Fruit fly (Drosophila melanogaster) whole organism, wandering third instar larva: ENCODE measurements around the gene CG6000.

ENCODE experiments used
- CrebA ChIP-seq: fragments of 200-800 bp; sonication (Bioruptor generic); optimal IDR thresholded peaks from 2 replicates; lab custom pipeline; 2016; ENCODE audit warnings: missing biosample characterization, mild to moderate bottlenecking, missing genetic modification characterization, borderline replicate concordance
- Dfd ChIP-seq: fragments of >200 bp; optimal IDR thresholded peaks from 2 replicates; lab custom pipeline; 2017; ENCODE audit warnings: missing biosample characterization, missing genetic modification characterization
- Dif ChIP-seq: fragments of 200-275, 200-300 bp; sonication (Bioruptor generic); optimal IDR thresholded peaks from 2 replicates; lab custom pipeline; 2018; ENCODE audit warnings: missing biosample characterization, missing genetic modification characterization; ENCODE audit not compliant: partially characterized antibody
- GATAd ChIP-seq: sonication (Bioruptor generic); optimal IDR thresholded peaks from 2 replicates; lab custom pipeline; 2016; ENCODE audit warnings: missing biosample characterization, missing genetic modification characterization
- HLH106 ChIP-seq: fragments of 200-800 bp; optimal IDR thresholded peaks from 3 replicates; lab custom pipeline; 2019; ENCODE audit warnings: missing biosample characterization, mild to moderate bottlenecking, missing genetic modification characterization, moderate library complexity
- Hnf4 ChIP-seq: fragments of 200-800 bp; sonication (Bioruptor generic); optimal IDR thresholded peaks from 2 replicates; lab custom pipeline; 2016; ENCODE audit warnings: missing biosample characterization, mild to moderate bottlenecking, missing genetic modification characterization
- Hr78 ChIP-seq: fragments of >200 bp; optimal IDR thresholded peaks from 2 replicates; lab custom pipeline; 2017; ENCODE audit warnings: missing biosample characterization, missing genetic modification characterization
- Hr83 ChIP-seq: fragments of 200-300 bp; sonication (Bioruptor generic); optimal IDR thresholded peaks from 2 replicates; lab custom pipeline; 2016; ENCODE audit warnings: missing biosample characterization, mild to moderate bottlenecking, missing genetic modification characterization, moderate library complexity; ENCODE audit not compliant: poor library complexity, severe bottlenecking
- Jra ChIP-seq: sonication (Bioruptor generic); optimal IDR thresholded peaks from 2 replicates; lab custom pipeline; 2016; ENCODE audit warnings: missing biosample characterization, missing genetic modification characterization
- Myc ChIP-seq: fragments of >200 bp; optimal IDR thresholded peaks from 2 replicates; lab custom pipeline; 2017
- N ChIP-seq: fragments of >200 bp; optimal IDR thresholded peaks from 2 replicates; lab custom pipeline; 2018; ENCODE audit warnings: missing biosample characterization, missing external identifiers, missing genetic modification characterization
- OdsH ChIP-seq: fragments of 200-800 bp; sonication (Bioruptor generic); optimal IDR thresholded peaks from 2 replicates; lab custom pipeline; 2016; ENCODE audit warnings: missing biosample characterization, mild to moderate bottlenecking, missing genetic modification characterization
- Rel ChIP-seq, 2 experiments: fragments of 200-800 bp; sonication (Bioruptor generic) in 1 of 2; optimal IDR thresholded peaks; 2 replicates in 1 of 2; 3 replicates in 1 of 2; lab custom pipeline; 2016 to 2019; ENCODE audit warnings: mild to moderate bottlenecking in 2 of 2, missing biosample characterization in 2 of 2, missing genetic modification characterization in 2 of 2, moderate library complexity in 1 of 2
- Sp1 ChIP-seq: fragments of 200-800 bp; sonication (Bioruptor generic); optimal IDR thresholded peaks from 3 replicates; lab custom pipeline; 2019; ENCODE audit warnings: missing biosample characterization, mild to moderate bottlenecking, missing genetic modification characterization, moderate library complexity
- Vsx2 ChIP-seq: fragments of 200-300, 225-300 bp; sonication (Bioruptor generic); optimal IDR thresholded peaks from 2 replicates; lab custom pipeline; 2018; ENCODE audit warnings: missing biosample characterization, missing genetic modification characterization; ENCODE audit not compliant: partially characterized antibody
- br ChIP-seq: fragments of 200-800 bp; sonication (Bioruptor generic); optimal IDR thresholded peaks from 2 replicates; lab custom pipeline; 2016; ENCODE audit warnings: missing biosample characterization, missing genetic modification characterization
- brk ChIP-seq: fragments of 200-800 bp; sonication (Bioruptor generic); optimal IDR thresholded peaks from 2 replicates; lab custom pipeline; 2016; ENCODE audit warnings: missing biosample characterization, mild to moderate bottlenecking, missing genetic modification characterization
- dl ChIP-seq, 2 experiments: fragments of 175-275, 200-275 bp in 1 of 2; fragments of 200-275 bp in 1 of 2; sonication (Bioruptor generic); optimal IDR thresholded peaks; lab custom pipeline; 2018; ENCODE audit warnings: mild to moderate bottlenecking in 2 of 2, missing biosample characterization in 2 of 2, missing genetic modification characterization in 2 of 2, moderate library complexity in 2 of 2; ENCODE audit not compliant: partially characterized antibody in 2 of 2, insufficient read depth in 1 of 2
- dsf ChIP-seq: sonication (Bioruptor generic); optimal IDR thresholded peaks from 2 replicates; lab custom pipeline; 2016; ENCODE audit warnings: missing biosample characterization, missing genetic modification characterization, borderline replicate concordance
- foxo ChIP-seq, 2 experiments: fragments of 200-800 bp; sonication (Bioruptor generic); optimal IDR thresholded peaks; 2 replicates in 1 of 2; 3 replicates in 1 of 2; lab custom pipeline; 2016 to 2017; ENCODE audit warnings: missing biosample characterization in 2 of 2, missing genetic modification characterization in 2 of 2
- fru ChIP-seq: fragments of 200-800 bp; sonication (Bioruptor generic); optimal IDR thresholded peaks from 3 replicates; lab custom pipeline; 2016; ENCODE audit warnings: missing biosample characterization, mild to moderate bottlenecking, missing genetic modification characterization
- h ChIP-seq: fragments of 200-800 bp; sonication (Bioruptor generic); optimal IDR thresholded peaks from 3 replicates; lab custom pipeline; 2016; ENCODE audit warnings: missing biosample characterization, mild to moderate bottlenecking, missing genetic modification characterization
- pan ChIP-seq: fragments of >200 bp; optimal IDR thresholded peaks from 2 replicates; lab custom pipeline; 2017
- psq ChIP-seq: fragments of 200-800 bp; sonication (Bioruptor generic); optimal IDR thresholded peaks from 3 replicates; lab custom pipeline; 2017; ENCODE audit warnings: missing biosample characterization, mild to moderate bottlenecking, missing genetic modification characterization, moderate library complexity
- rgr ChIP-seq: fragments of 200-800 bp; sonication (Bioruptor generic); optimal IDR thresholded peaks from 3 replicates; lab custom pipeline; 2016; ENCODE audit warnings: missing biosample characterization, mild to moderate bottlenecking, missing genetic modification characterization
- sage ChIP-seq: fragments of 200-800 bp; sonication (Bioruptor generic); optimal IDR thresholded peaks from 2 replicates; lab custom pipeline; 2016; ENCODE audit warnings: missing biosample characterization, mild to moderate bottlenecking, missing genetic modification characterization
- sv ChIP-seq: fragments of 200-800 bp; sonication (Bioruptor generic); optimal IDR thresholded peaks from 3 replicates; lab custom pipeline; 2016; ENCODE audit warnings: missing biosample characterization, missing genetic modification characterization
- tai ChIP-seq: sonication (Bioruptor generic); optimal IDR thresholded peaks from 2 replicates; lab custom pipeline; 2016; ENCODE audit warnings: missing biosample characterization, missing genetic modification characterization
- usp ChIP-seq: fragments of >200 bp; optimal IDR thresholded peaks from 2 replicates; lab custom pipeline; 2017; ENCODE audit warnings: missing biosample characterization, missing genetic modification characterization
- woc ChIP-seq: sonication (Bioruptor generic); optimal IDR thresholded peaks from 2 replicates; lab custom pipeline; 2016; ENCODE audit warnings: missing biosample characterization, mild to moderate bottlenecking, missing genetic modification characterization

CG6000 gene

DNA sequence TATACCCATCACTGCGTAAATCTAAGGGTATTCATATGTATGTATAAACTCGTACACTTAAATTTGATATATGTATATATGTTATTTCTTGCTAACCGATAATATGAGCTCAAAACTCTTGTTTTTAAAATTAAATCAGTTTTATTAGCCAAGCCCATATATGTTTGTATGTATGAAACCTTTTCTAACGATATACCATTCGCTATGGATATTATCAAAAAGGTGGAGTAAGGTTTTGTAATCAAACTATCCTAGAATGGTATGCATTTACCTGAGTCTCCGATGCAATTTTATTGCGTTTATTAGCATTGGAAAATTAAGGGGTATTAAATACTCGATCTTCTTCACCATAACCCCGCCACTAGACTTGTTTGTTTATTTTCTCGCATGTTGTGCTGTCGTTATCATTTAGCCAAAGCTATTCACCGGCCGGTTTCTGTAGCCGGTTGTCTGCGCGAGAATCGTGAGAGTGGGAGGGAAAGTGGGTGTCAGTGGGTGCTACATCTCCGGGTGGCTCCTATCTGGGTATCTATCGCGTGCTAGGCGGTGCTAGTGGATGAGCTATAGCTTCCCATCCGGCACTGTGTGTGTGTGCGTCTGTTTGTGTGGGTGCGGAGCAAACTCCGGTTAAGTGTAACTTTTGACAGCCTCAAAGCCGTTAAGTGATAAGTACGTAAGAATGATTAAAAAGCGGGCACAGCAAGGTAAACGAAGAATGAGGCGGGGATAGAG is 46.2 kb upstream of the CG6000 start:
- TF ChIP-seq Hr83 (GFP tag; lab: Kevin White, UChicago): no peak
- TF ChIP-seq Jra: no peak
- TF ChIP-seq foxo (GFP tag; optimal IDR thresholded peaks at IDR 0.05; lab: Kevin White, UChicago): peak in 1 of 2 experiments; percentile 35
- TF ChIP-seq, all 38 proteins: peak for 1

DNA sequence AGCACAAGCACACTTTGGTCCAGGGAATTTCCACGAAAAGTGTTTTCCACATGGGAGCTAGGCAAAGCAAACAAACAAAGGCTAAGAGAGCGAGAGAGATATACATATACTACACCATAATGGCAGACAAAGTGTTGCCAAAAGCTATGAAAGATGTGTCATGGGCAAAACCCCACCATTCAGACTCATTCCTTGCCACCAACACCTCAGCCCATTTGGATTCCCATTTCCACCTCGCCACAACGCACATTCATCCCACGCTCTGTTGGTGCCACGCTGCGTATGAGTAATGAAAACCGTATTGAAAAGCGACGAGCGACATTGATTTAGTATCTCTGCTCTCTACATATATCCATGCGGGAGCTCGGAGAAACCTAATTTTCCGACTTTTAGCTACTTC is 45.3 kb upstream of the CG6000 start:
- TF ChIP-seq rgr (GFP tag; lab: Kevin White, UChicago) (no peak), Vsx2 (GFP tag; lab: Kevin White, UChicago) (no peak), psq (GFP tag; lab: Kevin White, UChicago) (no peak), woc (GFP tag; lab: Kevin White, UChicago) (no peak), GATAd (no peak), Hnf4 (GFP tag; lab: Kevin White, UChicago) (no peak), sv (GFP tag; lab: Kevin White, UChicago) (no peak), OdsH (no peak), Dif (GFP tag; lab: Kevin White, UChicago) (no peak), fru (GFP tag; lab: Kevin White, UChicago) (no peak), tai (GFP tag; lab: Kevin White, UChicago) (no peak), pan (lab: Kevin White, UChicago) (no peak), Rel (GFP tag; optimal IDR thresholded peaks at IDR 0.05; lab: Kevin White, UChicago) (no peak), Rel (tag; optimal IDR thresholded peaks at IDR 0.05; lab: Kevin White, UChicago) (no peak), CrebA (no peak), brk (GFP tag; lab: Kevin White, UChicago) (no peak), sage (GFP tag; lab: Kevin White, UChicago) (no peak)

DNA sequence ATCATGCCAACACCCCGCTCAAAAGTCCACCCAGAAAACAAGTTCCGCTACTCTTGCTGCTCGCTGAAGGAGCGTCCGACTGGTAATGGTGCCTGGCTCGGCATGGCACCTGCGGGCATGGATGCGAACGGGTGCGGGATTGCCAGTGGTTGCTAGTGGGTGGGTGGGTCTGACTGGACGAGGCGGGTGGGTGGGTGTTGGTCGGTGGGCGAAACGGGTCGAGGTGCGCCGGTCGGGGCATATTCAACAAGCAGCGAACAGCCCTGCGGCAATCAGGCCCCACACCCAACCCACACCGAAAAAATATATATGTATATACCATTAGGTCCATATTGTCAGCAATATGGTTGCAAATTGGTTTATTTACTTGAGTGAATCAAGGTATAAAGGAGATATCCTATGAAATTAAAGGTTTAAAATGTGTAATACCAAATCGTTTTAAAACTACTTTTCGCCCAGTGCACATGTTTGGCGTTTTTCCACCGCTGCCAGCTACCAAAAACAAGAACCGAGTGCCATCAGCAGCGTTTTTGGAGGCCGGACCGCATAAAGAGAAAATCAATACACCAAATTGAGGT is 43.5 kb upstream of the CG6000 start:
- TF ChIP-seq Sp1 (GFP tag; lab: Kevin White, UChicago) (peak; percentile 16), N (GFP tag; lab: Kevin White, UChicago) (no peak), pan (lab: Kevin White, UChicago) (no peak), h (peak; percentile 49), fru (GFP tag; lab: Kevin White, UChicago) (peak; percentile 21), Hr78 (GFP tag; lab: Kevin White, UChicago) (no peak), Jra (no peak), dsf (GFP tag; lab: Kevin White, UChicago) (no peak), HLH106 (peak; percentile 33), Hnf4 (GFP tag; lab: Kevin White, UChicago) (no peak), OdsH (peak; percentile 27), psq (GFP tag; lab: Kevin White, UChicago) (peak; percentile 2), sv (GFP tag; lab: Kevin White, UChicago) (no peak), foxo (GFP tag; optimal IDR thresholded peaks at IDR 0.05; lab: Kevin White, UChicago) (peak in 1 of 2 experiments; percentile 37), rgr (GFP tag; lab: Kevin White, UChicago) (peak; percentile 32), CrebA (no peak), Dfd (GFP tag; lab: Kevin White, UChicago) (no peak), br (GFP tag; lab: Kevin White, UChicago) (peak; percentile 5), Myc (lab: Kevin White, UChicago) (no peak)

DNA sequence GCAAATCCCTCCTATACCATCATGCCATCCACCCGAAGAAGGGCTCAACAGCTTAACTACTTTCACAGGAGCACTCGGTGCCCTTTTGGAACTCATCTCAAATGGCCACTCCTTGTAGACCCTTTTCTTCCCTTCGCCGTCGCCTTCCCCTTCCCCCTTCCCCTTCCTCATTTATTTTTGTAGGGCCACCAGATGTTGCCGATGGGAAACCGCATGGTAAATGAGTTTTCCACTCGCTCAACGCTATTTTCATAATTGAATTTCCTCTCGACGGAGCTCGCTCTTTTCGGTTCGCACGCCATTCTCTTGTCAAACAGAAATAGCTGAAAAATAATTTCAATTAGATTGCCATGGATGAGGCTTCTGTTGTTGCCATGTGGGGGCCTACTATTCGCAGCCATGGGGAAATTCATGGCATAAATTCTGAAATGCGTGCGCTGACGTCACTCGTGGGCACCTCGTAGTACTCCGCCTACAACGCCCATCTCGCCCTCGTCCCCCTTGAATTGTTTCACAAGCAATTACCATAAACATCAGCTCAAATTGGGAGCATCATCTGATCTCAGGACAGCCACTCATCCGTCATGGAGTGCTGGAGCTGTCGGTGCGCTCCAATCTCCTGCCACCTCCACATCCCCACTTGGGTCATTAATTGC is 42.0 kb upstream of the CG6000 start:
- no peak for TF ChIP-seq Jra
- no peak for TF ChIP-seq woc (GFP tag; lab: Kevin White, UChicago)
- no peak for TF ChIP-seq sage (GFP tag; lab: Kevin White, UChicago)
- TF ChIP-seq dl (GFP tag; optimal IDR thresholded peaks at IDR 0.05; lab: Kevin White, UChicago; ENCODE audit: insufficient read depth in 1 of 2, partially characterized antibody in 2 of 2): no peak
- TF ChIP-seq usp (GFP tag; lab: Kevin White, UChicago): no peak
- no peak for TF ChIP-seq Myc (lab: Kevin White, UChicago)
- TF ChIP-seq, all 38 proteins: peak for 0
